Fruit fly (Drosophila melanogaster) whole organism, wandering third instar larva: ENCODE data around the gene CG16820.

Experiments
- Abd-B ChIP-seq: fragments of >200 bp; optimal IDR thresholded peaks from 2 replicates; lab custom pipeline; 2017; ENCODE audit warnings: missing biosample characterization, missing genetic modification characterization
- CG32264 ChIP-seq: fragments of 200-800 bp; sonication (Bioruptor generic); optimal IDR thresholded peaks from 2 replicates; lab custom pipeline; 2016; ENCODE audit warnings: missing biosample characterization, missing genetic modification characterization
- CG9705 ChIP-seq: fragments of 200-800 bp; sonication (Bioruptor generic); optimal IDR thresholded peaks from 2 replicates; lab custom pipeline; 2018; ENCODE audit warnings: missing biosample characterization, mild to moderate bottlenecking, missing genetic modification characterization
- Dif ChIP-seq: fragments of 200-275, 200-300 bp; sonication (Bioruptor generic); optimal IDR thresholded peaks from 2 replicates; lab custom pipeline; 2018; ENCODE audit warnings: missing biosample characterization, missing genetic modification characterization; ENCODE audit not compliant: partially characterized antibody
- GATAd ChIP-seq: sonication (Bioruptor generic); optimal IDR thresholded peaks from 2 replicates; lab custom pipeline; 2016; ENCODE audit warnings: missing biosample characterization, missing genetic modification characterization
- HLH106 ChIP-seq: fragments of 200-800 bp; optimal IDR thresholded peaks from 3 replicates; lab custom pipeline; 2019; ENCODE audit warnings: missing biosample characterization, mild to moderate bottlenecking, missing genetic modification characterization, moderate library complexity
- Hnf4 ChIP-seq: fragments of 200-800 bp; sonication (Bioruptor generic); optimal IDR thresholded peaks from 2 replicates; lab custom pipeline; 2016; ENCODE audit warnings: missing biosample characterization, mild to moderate bottlenecking, missing genetic modification characterization
- Hr78 ChIP-seq: fragments of >200 bp; optimal IDR thresholded peaks from 2 replicates; lab custom pipeline; 2017; ENCODE audit warnings: missing biosample characterization, missing genetic modification characterization
- Hr83 ChIP-seq: fragments of 200-300 bp; sonication (Bioruptor generic); optimal IDR thresholded peaks from 2 replicates; lab custom pipeline; 2016; ENCODE audit warnings: missing biosample characterization, mild to moderate bottlenecking, missing genetic modification characterization, moderate library complexity; ENCODE audit not compliant: poor library complexity, severe bottlenecking
- Myc ChIP-seq: fragments of >200 bp; optimal IDR thresholded peaks from 2 replicates; lab custom pipeline; 2017
- OdsH ChIP-seq: fragments of 200-800 bp; sonication (Bioruptor generic); optimal IDR thresholded peaks from 2 replicates; lab custom pipeline; 2016; ENCODE audit warnings: missing biosample characterization, mild to moderate bottlenecking, missing genetic modification characterization
- Rel ChIP-seq, 2 experiments: fragments of 200-800 bp; sonication (Bioruptor generic) in 1 of 2; optimal IDR thresholded peaks; 2 replicates in 1 of 2; 3 replicates in 1 of 2; lab custom pipeline; 2016 to 2019; ENCODE audit warnings: mild to moderate bottlenecking in 2 of 2, missing biosample characterization in 2 of 2, missing genetic modification characterization in 2 of 2, moderate library complexity in 1 of 2
- Sp1 ChIP-seq: fragments of 200-800 bp; sonication (Bioruptor generic); optimal IDR thresholded peaks from 3 replicates; lab custom pipeline; 2019; ENCODE audit warnings: missing biosample characterization, mild to moderate bottlenecking, missing genetic modification characterization, moderate library complexity
- Vsx2 ChIP-seq: fragments of 200-300, 225-300 bp; sonication (Bioruptor generic); optimal IDR thresholded peaks from 2 replicates; lab custom pipeline; 2018; ENCODE audit warnings: missing biosample characterization, missing genetic modification characterization; ENCODE audit not compliant: partially characterized antibody
- brk ChIP-seq: fragments of 200-800 bp; sonication (Bioruptor generic); optimal IDR thresholded peaks from 2 replicates; lab custom pipeline; 2016; ENCODE audit warnings: missing biosample characterization, mild to moderate bottlenecking, missing genetic modification characterization
- dmrt93B ChIP-seq: fragments of 200-800 bp; sonication (Bioruptor generic); optimal IDR thresholded peaks from 2 replicates; lab custom pipeline; 2018; ENCODE audit warnings: missing biosample characterization, mild to moderate bottlenecking, missing genetic modification characterization
- ey ChIP-seq: fragments of 200-800 bp; sonication (Bioruptor generic); optimal IDR thresholded peaks from 2 replicates; lab custom pipeline; 2016; ENCODE audit warnings: missing biosample characterization, missing genetic modification characterization
- foxo ChIP-seq, 2 experiments: fragments of 200-800 bp; sonication (Bioruptor generic); optimal IDR thresholded peaks; 2 replicates in 1 of 2; 3 replicates in 1 of 2; lab custom pipeline; 2016 to 2017; ENCODE audit warnings: missing biosample characterization in 2 of 2, missing genetic modification characterization in 2 of 2
- fru ChIP-seq: fragments of 200-800 bp; sonication (Bioruptor generic); optimal IDR thresholded peaks from 3 replicates; lab custom pipeline; 2016; ENCODE audit warnings: missing biosample characterization, mild to moderate bottlenecking, missing genetic modification characterization
- h ChIP-seq: fragments of 200-800 bp; sonication (Bioruptor generic); optimal IDR thresholded peaks from 3 replicates; lab custom pipeline; 2016; ENCODE audit warnings: missing biosample characterization, mild to moderate bottlenecking, missing genetic modification characterization
- psq ChIP-seq: fragments of 200-800 bp; sonication (Bioruptor generic); optimal IDR thresholded peaks from 3 replicates; lab custom pipeline; 2017; ENCODE audit warnings: missing biosample characterization, mild to moderate bottlenecking, missing genetic modification characterization, moderate library complexity
- sage ChIP-seq: fragments of 200-800 bp; sonication (Bioruptor generic); optimal IDR thresholded peaks from 2 replicates; lab custom pipeline; 2016; ENCODE audit warnings: missing biosample characterization, mild to moderate bottlenecking, missing genetic modification characterization
- sv ChIP-seq: fragments of 200-800 bp; sonication (Bioruptor generic); optimal IDR thresholded peaks from 3 replicates; lab custom pipeline; 2016; ENCODE audit warnings: missing biosample characterization, missing genetic modification characterization
- tai ChIP-seq: sonication (Bioruptor generic); optimal IDR thresholded peaks from 2 replicates; lab custom pipeline; 2016; ENCODE audit warnings: missing biosample characterization, missing genetic modification characterization
- usp ChIP-seq: fragments of >200 bp; optimal IDR thresholded peaks from 2 replicates; lab custom pipeline; 2017; ENCODE audit warnings: missing biosample characterization, missing genetic modification characterization
- woc ChIP-seq: sonication (Bioruptor generic); optimal IDR thresholded peaks from 2 replicates; lab custom pipeline; 2016; ENCODE audit warnings: missing biosample characterization, mild to moderate bottlenecking, missing genetic modification characterization

CG16820 gene

dm6 chr2L:13219281-13220092 is 26.5 kb upstream of the CG16820 start, which contains the start of the genes CG9426 and mRF1 (continued):
- TF ChIP-seq Sp1 (GFP tag; lab: Kevin White, UChicago) (no peak), Myc (lab: Kevin White, UChicago) (no peak), woc (GFP tag; lab: Kevin White, UChicago) (no peak), Hr83 (GFP tag; lab: Kevin White, UChicago) (peak; percentile 74)

DNA sequence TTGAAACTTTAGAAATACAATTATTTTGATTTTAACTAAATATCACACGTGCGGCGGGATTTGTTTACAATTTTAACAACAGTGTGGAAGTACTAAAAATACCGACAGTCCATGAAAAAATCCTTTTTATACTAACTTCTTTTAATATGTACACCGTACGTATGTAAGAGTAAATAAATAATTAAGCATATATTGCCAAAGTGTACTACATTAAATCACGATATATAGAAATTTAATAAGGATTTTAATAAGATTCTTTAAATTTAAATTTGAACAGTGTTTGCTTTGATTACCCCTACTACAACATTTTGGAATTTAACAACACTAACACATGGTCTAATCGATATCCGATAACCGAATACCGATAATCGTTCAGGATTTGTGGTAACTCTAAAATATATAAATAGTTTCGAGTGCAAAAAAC is 23.8 kb upstream of the CG16820 start, which contains the start of the genes Ski6 and CG16812:
Gene Ski6 (minus strand): TSS at position 205 of the 424 bp plus-strand sequence.
Gene CG16812 (plus strand): TSS at position 363 of the 424 bp plus-strand sequence.
- peak; percentile 36 for TF ChIP-seq Hr83 (GFP tag; lab: Kevin White, UChicago)
- TF ChIP-seq sv: peak; percentile 31
- TF ChIP-seq GATAd: no peak
- peak; percentile 40 for TF ChIP-seq CG9705
- no peak for TF ChIP-seq Hr78 (GFP tag; lab: Kevin White, UChicago)
- peak; percentile 70 for TF ChIP-seq OdsH (GFP tag; lab: Kevin White, UChicago)
- TF ChIP-seq h (GFP tag; lab: Kevin White, UChicago): peak; percentile 73
- TF ChIP-seq brk: no peak
- peak; percentile 79 for TF ChIP-seq HLH106 (tag; lab: Kevin White, UChicago)
- no peak for TF ChIP-seq dmrt93B (GFP tag; lab: Kevin White, UChicago)
- TF ChIP-seq sage (GFP tag; lab: Kevin White, UChicago): peak; percentile 51
- no peak for TF ChIP-seq Myc (lab: Kevin White, UChicago)
- peak; percentile 46 for TF ChIP-seq ey (GFP tag; lab: Kevin White, UChicago)

DNA sequence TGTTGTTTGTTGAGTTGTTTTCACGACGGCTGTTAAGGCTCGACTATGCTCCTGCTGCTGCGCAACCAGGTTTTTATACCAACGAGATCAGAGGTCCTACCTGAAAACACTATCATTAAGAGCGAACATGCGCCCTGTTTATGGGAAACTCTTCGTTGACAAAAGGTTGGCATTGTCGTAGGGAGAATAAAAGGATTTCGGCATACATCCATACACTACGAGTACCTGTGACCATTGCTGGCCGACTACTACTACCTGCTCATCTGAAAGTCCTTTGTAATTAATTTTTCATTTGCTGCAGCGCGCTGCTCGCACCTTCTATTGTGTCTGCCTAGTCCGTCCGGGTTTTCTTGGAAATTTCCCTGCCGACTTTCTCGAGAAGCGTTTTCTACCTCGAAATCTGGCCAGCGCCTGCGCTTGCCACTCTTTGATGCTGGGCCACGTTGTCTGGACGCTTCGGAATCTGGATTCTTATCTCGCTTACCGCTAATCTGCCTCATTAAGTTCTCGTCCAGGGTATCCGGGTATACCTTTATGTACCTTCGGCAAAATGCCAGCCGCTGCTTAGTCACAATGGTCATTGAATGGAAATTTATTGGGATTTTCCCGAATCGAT is 20.7 kb upstream of the CG16820 start, which contains the start of gene CG15480:
Gene CG15480 (minus strand): TSS at position 51 of the 616 bp plus-strand sequence.
- TF ChIP-seq Rel (GFP tag; optimal IDR thresholded peaks at IDR 0.05; lab: Kevin White, UChicago) (no peak), Rel (tag; optimal IDR thresholded peaks at IDR 0.05; lab: Kevin White, UChicago) (no peak), Hr78 (GFP tag; lab: Kevin White, UChicago) (no peak), Abd-B (GFP tag; lab: Kevin White, UChicago) (no peak), OdsH (GFP tag; lab: Kevin White, UChicago) (no peak), usp (no peak), brk (no peak), Myc (lab: Kevin White, UChicago) (no peak), fru (GFP tag; lab: Kevin White, UChicago) (no peak), GATAd (no peak), CG9705 (no peak), tai (GFP tag; lab: Kevin White, UChicago) (no peak), Dif (GFP tag; lab: Kevin White, UChicago) (no peak), psq (GFP tag; lab: Kevin White, UChicago) (no peak), HLH106 (tag; lab: Kevin White, UChicago) (no peak), Hnf4 (no peak), CG32264 (no peak), Vsx2 (GFP tag; lab: Kevin White, UChicago) (no peak), foxo (GFP tag; optimal IDR thresholded peaks at IDR 0.05; lab: Kevin White, UChicago) (no peak)

DNA sequence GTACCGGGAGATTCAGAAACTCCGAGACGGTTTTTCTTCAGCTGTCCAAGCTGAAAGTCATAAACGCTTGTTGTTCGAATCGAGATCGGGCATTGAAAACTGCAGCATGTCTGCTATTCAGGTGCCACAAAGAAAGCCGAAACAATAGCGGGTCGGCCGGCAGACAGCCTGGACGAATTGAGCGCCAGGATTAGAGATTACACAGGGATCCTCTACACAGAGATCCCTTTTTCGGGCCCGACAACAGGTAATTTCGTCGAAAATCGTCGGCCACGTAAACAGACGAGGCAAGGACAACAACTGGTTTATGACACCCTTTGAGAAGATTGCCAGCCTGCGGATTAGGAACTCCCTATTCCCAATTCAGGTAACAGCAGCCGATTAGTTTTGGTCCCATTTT is 18.8 kb upstream of the CG16820 start, which contains the start of gene CG16813:
Gene CG16813 (plus strand): TSS at position 288 of the 400 bp plus-strand sequence.
- TF ChIP-seq Sp1 (GFP tag; lab: Kevin White, UChicago) (no peak), GATAd (no peak)
- TF ChIP-seq, all 38 proteins: peak for 0

- no peak for TF ChIP-seq sage (GFP tag; lab: Kevin White, UChicago)
Measured at dm6 chr2L:13229388-13229882, 16.6 kb upstream of the CG16820 start, which contains the start of gene CG16815. Gene CG16815, plus strand, starts transcription at chr2L:13229832.
